Worm (Caenorhabditis elegans): ENCODE measurements around the gene rpl-36.A.

DNA sequence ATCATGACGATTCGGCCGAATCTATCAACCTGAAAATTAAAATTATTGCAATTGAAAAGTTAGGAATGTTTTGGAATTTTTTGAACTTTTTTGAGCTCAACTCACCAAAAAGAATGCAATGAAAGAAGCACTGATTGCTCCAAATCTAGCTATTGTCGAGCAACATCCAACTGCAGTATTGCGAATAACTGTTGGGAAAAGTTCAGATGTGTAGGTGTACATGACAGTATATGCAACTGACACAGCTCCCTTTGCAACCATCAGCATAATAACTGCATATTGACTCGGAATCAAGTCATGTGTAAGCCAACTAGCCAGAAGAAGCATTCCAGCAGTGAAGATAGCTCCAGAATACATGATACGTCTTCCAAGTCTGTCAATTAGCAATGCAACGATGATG is 44.5 kb downstream of the rpl-36.A start:
- TF ChIP-seq W03F9.2 (tag; optimal IDR thresholded peaks at IDR 0.05) (no peak), dao-5 (tag; optimal IDR thresholded peaks at IDR 0.05) (no peak)
